Worm (Caenorhabditis elegans): ENCODE results near the gene ZK637.4.

The ZK637.4 gene

DNA sequence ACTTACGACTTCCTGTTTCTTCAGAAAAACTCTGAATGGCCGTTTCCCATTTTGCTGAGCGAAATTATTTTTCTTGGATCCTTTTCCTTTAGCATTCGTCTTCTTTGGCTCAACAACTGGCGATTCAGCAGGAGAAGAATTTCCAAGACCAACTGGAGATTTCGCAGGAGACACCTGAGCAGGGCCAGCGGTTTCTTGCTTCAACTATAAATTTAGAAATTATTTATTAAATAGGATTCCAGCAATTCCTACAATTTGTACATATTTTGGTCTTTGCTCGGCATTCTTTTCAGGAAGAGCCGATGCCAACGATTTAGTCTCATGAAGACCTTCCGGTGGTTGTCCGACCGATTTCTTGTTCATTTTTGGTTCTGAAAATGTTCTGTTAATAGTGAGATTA, 44.1 kb upstream of the ZK637.4 start, which contains the start of gene F44E2.8:
TSS of gene F44E2.8 (minus strand) at position 371 of the 400 bp plus-strand sequence.
- TF ChIP-seq F16B12.6 (tag; optimal IDR thresholded peaks at IDR 0.05), result no peak
- no peak for TF ChIP-seq alr-1 (tag; optimal IDR thresholded peaks at IDR 0.05; ENCODE audit: borderline replicate concordance)
- no peak for TF ChIP-seq ceh-63 (GFP tag; optimal IDR thresholded peaks at IDR 0.05)
- TF ChIP-seq pag-3 (tag; optimal IDR thresholded peaks at IDR 0.05; ENCODE audit: borderline replicate concordance, insufficient read depth), result no peak
- no peak for TF ChIP-seq fkh-8 (tag; optimal IDR thresholded peaks at IDR 0.05)
- no peak for TF ChIP-seq pqm-1 (tag; optimal IDR thresholded peaks at IDR 0.05)
- no peak for TF ChIP-seq grh-1 (GFP tag; IDR thresholded peaks at IDR 0.05)
- TF ChIP-seq efl-3 (GFP tag; optimal IDR thresholded peaks at IDR 0.05), result no peak
- no peak for TF ChIP-seq fkh-10 (GFP tag; optimal IDR thresholded peaks at IDR 0.05)
- TF ChIP-seq hlh-17 (GFP tag; optimal IDR thresholded peaks at IDR 0.05; ENCODE audit: borderline replicate concordance), result no peak

DNA sequence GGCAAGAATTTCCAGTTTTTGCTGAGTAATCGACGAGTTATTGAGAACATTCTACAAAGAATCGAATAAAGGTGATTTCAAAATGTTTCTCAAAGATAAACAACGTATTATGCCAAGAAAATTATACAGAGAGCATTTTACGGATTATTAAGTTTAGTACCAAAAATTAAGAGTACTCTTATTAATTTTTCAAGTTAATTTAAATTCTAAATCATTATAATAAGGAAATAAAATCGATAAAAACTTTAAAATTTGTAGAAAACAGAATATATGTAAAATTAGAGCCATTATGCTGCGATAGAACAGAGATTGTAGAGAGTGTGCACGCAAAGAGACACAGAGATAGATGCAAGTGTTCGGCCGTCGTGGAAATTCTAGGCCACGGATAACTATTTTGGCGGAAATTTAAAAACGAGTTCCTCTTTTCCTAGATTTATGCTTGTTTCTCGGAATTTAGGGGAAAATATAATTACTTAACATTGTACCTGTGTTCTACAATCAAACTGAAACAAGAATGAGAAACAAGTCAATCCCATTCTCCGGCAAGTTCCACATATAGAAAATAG, 43.0 kb upstream of the ZK637.4 start, which contains the start of gene F44E2.9:
TSS of gene F44E2.9 (minus strand) at position 51 of the 566 bp plus-strand sequence.
- peak; percentile 16 for TF ChIP-seq blmp-1 (tag; optimal IDR thresholded peaks at IDR 0.05)
- TF ChIP-seq mab-9 (GFP tag; IDR thresholded peaks at IDR 0.05), result no peak
- TF ChIP-seq unc-30 (tag; optimal IDR thresholded peaks at IDR 0.05), result no peak
- no peak for TF ChIP-seq aly-2 (tag; optimal IDR thresholded peaks at IDR 0.05)
- no peak for TF ChIP-seq lin-39 (tag; optimal IDR thresholded peaks at IDR 0.05)
- TF ChIP-seq pag-3 (tag; optimal IDR thresholded peaks at IDR 0.05; ENCODE audit: borderline replicate concordance, insufficient read depth), result no peak
- TF ChIP-seq nhr-77 (tag; optimal IDR thresholded peaks at IDR 0.05), result no peak
- no peak for TF ChIP-seq nhr-12 (tag; optimal IDR thresholded peaks at IDR 0.05)
- TF ChIP-seq elt-2 (tag; optimal IDR thresholded peaks at IDR 0.05), result peak; percentile 16
- peak; percentile 64 for TF ChIP-seq egl-13 (tag; optimal IDR thresholded peaks at IDR 0.05)
- peak; percentile 79 for TF ChIP-seq nhr-90 (tag; optimal IDR thresholded peaks at IDR 0.05; ENCODE audit: poor library complexity)
- peak in 1 of 2 experiments; percentile 78 for TF ChIP-seq ztf-11 (tag; optimal IDR thresholded peaks at IDR 0.05)
- no peak for TF ChIP-seq zip-4 (GFP tag; optimal IDR thresholded peaks at IDR 0.05)
- TF ChIP-seq lin-15B (tag; optimal IDR thresholded peaks at IDR 0.05), result peak; percentile 33
- peak; percentile 70 for TF ChIP-seq nhr-20 (tag; optimal IDR thresholded peaks at IDR 0.05)
- TF ChIP-seq ets-5 (GFP tag; IDR thresholded peaks at IDR 0.05), result no peak
- TF ChIP-seq efl-3 (GFP tag; optimal IDR thresholded peaks at IDR 0.05), result no peak
- peak; percentile 26 for TF ChIP-seq ceh-8 (GFP tag; optimal IDR thresholded peaks at IDR 0.05)
- TF ChIP-seq efl-1 (optimal IDR thresholded peaks at IDR 0.05), result peak; percentile 94 to 95
- peak; percentile 94 to 99 for TF ChIP-seq efl-1 (GFP tag; optimal IDR thresholded peaks at IDR 0.05 in 1 of 2)
- TF ChIP-seq ztf-4 (tag; optimal IDR thresholded peaks at IDR 0.05), result no peak
- TF ChIP-seq F16B12.6 (tag; optimal IDR thresholded peaks at IDR 0.05), result peak; percentile 50
- no peak for TF ChIP-seq nhr-11 (tag; optimal IDR thresholded peaks at IDR 0.05)
- peak; percentile 26 for TF ChIP-seq lin-13 (GFP tag; optimal IDR thresholded peaks at IDR 0.05)
- TF ChIP-seq rnt-1 (tag; optimal IDR thresholded peaks at IDR 0.05), result peak; percentile 96
- TF ChIP-seq fkh-10 (GFP tag; optimal IDR thresholded peaks at IDR 0.05), result peak; percentile 7
- peak; percentile 96 for TF ChIP-seq lin-35 (GFP tag; optimal IDR thresholded peaks at IDR 0.05)
- TF ChIP-seq hlh-17 (GFP tag; optimal IDR thresholded peaks at IDR 0.05; ENCODE audit: borderline replicate concordance), result no peak
- no peak for TF ChIP-seq ama-1 (optimal IDR thresholded peaks at IDR 0.05)
- peak in 1 of 2 experiments; percentile 20 for TF ChIP-seq mdl-1 (tag; optimal IDR thresholded peaks at IDR 0.05)
- TF ChIP-seq skn-1 (tag; optimal IDR thresholded peaks at IDR 0.05), result peak; percentile 81
- peak; percentile 69 for TF ChIP-seq fkh-4 (tag; optimal IDR thresholded peaks at IDR 0.05; ENCODE audit: borderline replicate concordance)
- TF ChIP-seq sup-37 (GFP tag; optimal IDR thresholded peaks at IDR 0.05), result no peak
- no peak for TF ChIP-seq nhr-47 (tag; optimal IDR thresholded peaks at IDR 0.05)
- TF ChIP-seq unc-62 (GFP tag; optimal IDR thresholded peaks at IDR 0.05), result no peak
- peak; percentile 89 to 95 (median 93) for TF ChIP-seq dpl-1 (GFP tag; optimal IDR thresholded peaks at IDR 0.05)
- no peak for TF ChIP-seq dsc-1 (tag; optimal IDR thresholded peaks at IDR 0.05)
- TF ChIP-seq grh-1 (GFP tag; IDR thresholded peaks at IDR 0.05), result no peak
- peak; percentile 88 for TF ChIP-seq ceh-90 (tag; optimal IDR thresholded peaks at IDR 0.05)
- no peak for TF ChIP-seq fos-1 (tag; optimal IDR thresholded peaks at IDR 0.05)
- no peak for TF ChIP-seq nhr-76 (tag; optimal IDR thresholded peaks at IDR 0.05)
- no peak for TF ChIP-seq ceh-88 (GFP tag; IDR thresholded peaks at IDR 0.05)
- TF ChIP-seq Y116A8C.19 (tag; optimal IDR thresholded peaks at IDR 0.05; ENCODE audit: borderline replicate concordance), result peak; percentile 2
- peak; percentile 69 for TF ChIP-seq swsn-7 (tag; optimal IDR thresholded peaks at IDR 0.05)
- peak; percentile 80 for TF ChIP-seq nhr-71 (tag; optimal IDR thresholded peaks at IDR 0.05)

Measured in whole organism, L1 larva.